Fruit fly (Drosophila melanogaster) whole organism, pupa: ENCODE data around the gene Tet.

Source experiments
- CG10348 ChIP-seq: fragments of 200-800 bp; sonication (Bioruptor generic); IDR thresholded peaks from 2 replicates; pipeline ENCODE4 v1.3.6; 2022; ENCODE audit warnings: missing biosample characterization, missing genetic modification characterization
- CG12605 ChIP-seq: fragments of 200-800 bp; sonication (Bioruptor generic); IDR thresholded peaks from 2 replicates; pipeline ENCODE4 v1.3.6; 2022; ENCODE audit warnings: missing biosample characterization, missing genetic modification characterization
- CG13204 ChIP-seq: fragments of 200-800 bp; sonication (Bioruptor generic); optimal IDR thresholded peaks from 2 replicates; lab custom pipeline; 2018; ENCODE audit warnings: missing biosample characterization, mild to moderate bottlenecking, missing genetic modification characterization, moderate library complexity
- CG14655 ChIP-seq: fragments of 200-800 bp; sonication (Bioruptor generic); optimal IDR thresholded peaks from 3 replicates; lab custom pipeline; 2017; ENCODE audit warnings: mild to moderate bottlenecking, missing biosample characterization, missing genetic modification reagents, missing genetic modification characterization
- CG15710 ChIP-seq: fragments of 200-800 bp; sonication (Bioruptor generic); optimal IDR thresholded peaks from 2 replicates; lab custom pipeline; 2018; ENCODE audit warnings: missing biosample characterization, mild to moderate bottlenecking, missing genetic modification characterization, moderate library complexity
- CG17806 ChIP-seq: fragments of 200-800 bp; sonication (Bioruptor generic); optimal IDR thresholded peaks from 2 replicates; lab custom pipeline; 2018; ENCODE audit warnings: missing biosample characterization, mild to moderate bottlenecking, missing genetic modification characterization, moderate library complexity
- CG32121 ChIP-seq: fragments of 200-800 bp; sonication (Bioruptor generic); IDR thresholded peaks from 2 replicates; pipeline ENCODE4 v1.3.6; 2022; ENCODE audit warnings: missing biosample characterization, missing genetic modification characterization
- CG34367 ChIP-seq: fragments of 200-800 bp; sonication (Bioruptor generic); optimal IDR thresholded peaks from 2 replicates; lab custom pipeline; 2018; ENCODE audit warnings: missing biosample characterization, mild to moderate bottlenecking, missing genetic modification characterization
- CG4496 ChIP-seq: fragments of 200-800 bp; sonication (Bioruptor generic); IDR thresholded peaks from 3 replicates; pipeline ENCODE4 v1.3.6; 2022; ENCODE audit warnings: missing biosample characterization, missing genetic modification characterization
- CG8159 ChIP-seq: fragments of 200-800 bp; sonication (Bioruptor generic); optimal IDR thresholded peaks from 3 replicates; lab custom pipeline; 2018; ENCODE audit warnings: missing biosample characterization, mild to moderate bottlenecking, missing genetic modification characterization, moderate library complexity
- CG8301 ChIP-seq: fragments of 200-800 bp; sonication (Bioruptor generic); optimal IDR thresholded peaks from 2 replicates; lab custom pipeline; 2018; ENCODE audit warnings: missing biosample characterization, mild to moderate bottlenecking, missing genetic modification characterization
- CG9948 ChIP-seq: fragments of 200-800 bp; sonication (Bioruptor generic); optimal IDR thresholded peaks from 2 replicates; lab custom pipeline; 2018; ENCODE audit warnings: missing biosample characterization, mild to moderate bottlenecking, missing genetic modification characterization, moderate library complexity
- D1 ChIP-seq: fragments of 200-800 bp; sonication (Bioruptor generic); optimal IDR thresholded peaks from 2 replicates; lab custom pipeline; 2018; ENCODE audit warnings: missing biosample characterization, mild to moderate bottlenecking, missing genetic modification characterization, moderate library complexity
- EcR ChIP-seq: fragments of 200-800 bp; sonication (Bioruptor generic); optimal IDR thresholded peaks from 3 replicates; lab custom pipeline; 2019; ENCODE audit warnings: missing biosample characterization, missing genetic modification characterization, mild to moderate bottlenecking, moderate library complexity, missing genetic modification reagents
- Ets98B ChIP-seq: fragments of 200-800 bp; sonication (Bioruptor generic); IDR thresholded peaks from 2 replicates; pipeline ENCODE4 v1.3.6; 2022; ENCODE audit warnings: missing biosample characterization, missing genetic modification characterization
- Pif1A ChIP-seq: fragments of 200-800 bp; sonication (Bioruptor generic); optimal IDR thresholded peaks from 3 replicates; lab custom pipeline; 2016; ENCODE audit warnings: missing biosample characterization, missing genetic modification characterization
- Pif1B ChIP-seq: fragments of 200-800 bp; sonication (Bioruptor generic); optimal IDR thresholded peaks from 3 replicates; lab custom pipeline; 2016; ENCODE audit warnings: missing biosample characterization, missing genetic modification characterization
- Snoo ChIP-seq: fragments of 200-800 bp; sonication (Bioruptor generic); optimal IDR thresholded peaks from 3 replicates; lab custom pipeline; 2017; ENCODE audit warnings: missing biosample characterization, mild to moderate bottlenecking, missing genetic modification characterization, inconsistent platforms
- fd96Ca ChIP-seq: fragments of 200-800 bp; sonication (Bioruptor generic); IDR thresholded peaks from 3 replicates; pipeline ENCODE4 v1.3.6; 2022; ENCODE audit warnings: missing biosample characterization, missing genetic modification characterization
- gl ChIP-seq: fragments of 200-800 bp; sonication (Bioruptor generic); optimal IDR thresholded peaks from 2 replicates; lab custom pipeline; 2018; ENCODE audit warnings: missing biosample characterization, mild to moderate bottlenecking, missing genetic modification characterization
- rn ChIP-seq: fragments of 200-800 bp; sonication (Bioruptor generic); IDR thresholded peaks from 2 replicates; pipeline ENCODE4 v1.3.6; 2022; ENCODE audit warnings: missing biosample characterization, missing genetic modification characterization

The Tet gene

DNA sequence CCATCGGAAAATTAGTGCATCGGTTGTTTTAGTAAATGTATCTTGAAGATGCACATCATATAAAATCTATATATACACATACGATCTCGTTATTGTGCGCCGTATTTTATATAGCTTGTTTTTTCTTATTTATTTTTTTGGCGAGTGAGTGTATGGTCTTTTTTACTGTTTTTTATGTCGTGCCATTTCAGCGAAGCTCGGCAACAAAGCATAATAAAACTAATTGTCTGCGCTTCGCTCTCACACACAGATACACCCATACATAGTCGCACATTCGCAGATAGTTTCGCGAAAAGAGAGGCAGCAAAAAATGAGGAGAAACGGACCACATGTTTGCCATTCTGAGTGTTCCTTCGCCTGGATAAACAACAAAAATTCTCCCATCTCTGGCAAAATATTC lies 61.1 kb downstream of the Tet start:
- TF ChIP-seq CG12605 (peak; percentile 72), Snoo (tag; lab: Kevin White, UChicago) (no peak), gl (tag; lab: Kevin White, UChicago) (peak; percentile 45), CG9948 (tag; lab: Kevin White, UChicago) (no peak), CG4496 (GFP tag; lab: Robert Waterston, UW) (peak; percentile 70; the same call in 2 of the 3 replicates), Pif1B (GFP tag; lab: Kevin White, UChicago) (no peak), CG34367 (tag; lab: Kevin White, UChicago) (peak; percentile 45), D1 (tag; lab: Kevin White, UChicago) (peak; percentile 46), CG15710 (tag; lab: Kevin White, UChicago) (peak; percentile 26), CG13204 (GFP tag; lab: Kevin White, UChicago) (peak; percentile 3), CG10348 (GFP tag; lab: Robert Waterston, UW) (no peak), fd96Ca (GFP tag; lab: Robert Waterston, UW) (no peak), Ets98B (GFP tag; lab: Robert Waterston, UW) (peak; percentile 46; the same call in 1 of the 2 replicates), CG8301 (tag; lab: Kevin White, UChicago) (peak; percentile 21), CG32121 (peak; percentile 70), EcR (GFP tag; lab: Kevin White, UChicago) (peak; percentile 24), Pif1A (GFP tag; lab: Kevin White, UChicago) (peak; percentile 18), rn (no peak), CG14655 (peak; percentile 38), CG8159 (no peak), CG17806 (tag; lab: Kevin White, UChicago) (no peak)

DNA sequence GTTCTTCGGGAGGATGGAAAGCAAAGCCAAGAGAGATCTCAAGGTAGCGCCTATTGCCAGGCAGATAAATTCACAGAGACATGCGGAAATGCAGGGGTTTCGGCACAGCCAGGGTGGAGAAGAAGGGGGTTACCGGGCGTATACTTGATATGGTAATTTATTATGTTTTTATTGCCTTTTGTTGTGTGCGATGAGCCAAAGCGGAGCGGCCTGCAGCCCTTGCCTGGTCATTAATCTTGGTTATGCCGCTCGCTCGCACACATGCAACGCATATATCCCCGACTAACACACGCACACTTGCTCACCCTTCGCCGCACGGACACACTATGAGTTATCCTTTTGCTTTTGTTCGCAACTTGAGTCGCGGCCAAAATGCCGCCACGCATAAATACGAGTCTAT lies 62.3 kb downstream of the Tet start:
- TF ChIP-seq EcR (GFP tag; lab: Kevin White, UChicago) (peak; percentile 23), CG12605 (no peak)

DNA sequence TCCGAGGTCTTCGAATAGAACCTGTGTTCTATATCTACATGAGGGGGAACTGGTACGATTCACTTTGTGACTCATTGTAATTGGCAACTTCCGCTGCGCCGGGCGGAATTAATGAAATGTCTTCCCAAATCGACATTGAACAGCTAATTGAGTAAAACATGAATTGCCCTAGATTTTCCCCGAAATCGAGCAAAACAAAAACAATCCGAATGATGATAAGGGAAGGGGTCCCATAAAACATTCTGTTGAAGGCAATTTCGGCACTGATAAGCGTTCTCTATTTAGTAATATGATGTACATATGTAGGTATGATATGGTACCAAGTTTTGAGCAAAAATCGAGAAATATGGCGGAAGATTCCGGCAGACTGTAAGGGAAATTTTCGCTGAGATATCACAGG lies 69.2 kb downstream of the Tet start:
- TF ChIP-seq CG8301 (tag; lab: Kevin White, UChicago) (no peak), CG14655 (no peak), CG9948 (tag; lab: Kevin White, UChicago) (no peak), CG4496 (GFP tag; lab: Robert Waterston, UW) (no peak), rn (no peak), Snoo (tag; lab: Kevin White, UChicago) (no peak), CG13204 (GFP tag; lab: Kevin White, UChicago) (no peak), CG17806 (tag; lab: Kevin White, UChicago) (no peak), CG32121 (no peak), EcR (GFP tag; lab: Kevin White, UChicago) (no peak), gl (tag; lab: Kevin White, UChicago) (no peak), Pif1A (GFP tag; lab: Kevin White, UChicago) (no peak), CG34367 (tag; lab: Kevin White, UChicago) (no peak), fd96Ca (GFP tag; lab: Robert Waterston, UW) (no peak), CG10348 (GFP tag; lab: Robert Waterston, UW) (no peak), CG12605 (no peak)

DNA sequence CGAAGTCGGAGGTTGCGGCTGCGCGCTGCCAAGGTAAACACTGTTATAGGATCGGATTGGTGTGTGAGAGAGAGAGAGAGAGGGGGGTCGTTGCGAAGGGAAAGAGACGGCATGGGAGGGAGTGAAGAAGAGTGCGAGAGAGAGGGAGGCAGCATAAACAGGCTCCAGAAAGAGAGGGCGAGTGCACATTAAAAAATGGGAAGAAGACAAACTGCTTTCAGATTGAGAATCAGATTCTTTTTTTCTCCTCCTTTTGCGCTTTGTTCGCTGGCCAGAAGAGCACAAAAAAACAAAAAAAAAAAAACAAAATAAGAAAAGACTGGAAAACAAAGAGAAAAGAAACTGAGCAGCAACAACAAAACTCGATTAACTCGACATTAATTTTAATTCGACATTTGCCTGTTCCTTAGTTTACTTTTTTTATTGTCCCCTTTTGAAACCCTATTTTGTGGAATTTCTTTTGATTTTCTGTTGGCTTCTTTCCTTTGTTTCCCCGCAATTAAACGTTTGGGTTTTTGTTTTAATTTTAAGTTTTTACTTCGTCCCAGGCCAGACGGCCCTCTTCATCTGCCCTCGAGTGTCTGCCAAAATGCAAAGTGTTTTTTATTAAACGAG lies 70.6 kb downstream of the Tet start:
- TF ChIP-seq gl (tag; lab: Kevin White, UChicago) (peak; percentile 82), CG32121 (no peak), CG13204 (GFP tag; lab: Kevin White, UChicago) (peak; percentile 91), rn (no peak), fd96Ca (GFP tag; lab: Robert Waterston, UW) (no peak), CG17806 (tag; lab: Kevin White, UChicago) (peak; percentile 62), CG14655 (peak; percentile 31), CG34367 (tag; lab: Kevin White, UChicago) (peak; percentile 84), Pif1B (GFP tag; lab: Kevin White, UChicago) (no peak), CG12605 (peak; percentile 79), Snoo (tag; lab: Kevin White, UChicago) (peak; percentile 60), CG9948 (tag; lab: Kevin White, UChicago) (peak; percentile 57), CG4496 (GFP tag; lab: Robert Waterston, UW) (peak; percentile 79; the same call in 2 of the 3 replicates), CG8301 (tag; lab: Kevin White, UChicago) (peak; percentile 7), Pif1A (GFP tag; lab: Kevin White, UChicago) (peak; percentile 46), EcR (GFP tag; lab: Kevin White, UChicago) (peak; percentile 98), Ets98B (GFP tag; lab: Robert Waterston, UW) (no peak), CG8159 (peak; percentile 65), CG15710 (tag; lab: Kevin White, UChicago) (peak; percentile 83), D1 (tag; lab: Kevin White, UChicago) (no peak), CG10348 (GFP tag; lab: Robert Waterston, UW) (no peak)

DNA sequence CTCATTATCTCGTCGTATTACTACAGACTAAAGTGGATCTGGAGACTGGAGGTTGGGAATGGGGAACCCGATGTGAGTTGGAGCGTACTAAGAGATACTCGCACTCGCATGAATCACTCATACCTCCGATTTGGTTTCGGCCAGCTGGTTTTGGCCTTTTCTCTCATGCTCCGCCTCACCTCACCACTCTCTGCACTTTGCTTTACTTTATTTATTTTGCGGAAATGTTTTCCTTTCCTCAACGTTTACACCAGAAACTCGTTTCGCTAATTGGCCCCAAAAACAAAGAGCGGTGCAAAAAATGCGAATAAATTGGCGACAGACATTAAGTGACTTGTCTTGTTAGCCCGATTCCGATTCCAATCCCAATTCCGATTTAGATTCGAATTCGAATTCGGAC lies 71.6 kb downstream of the Tet start:
- no peak for TF ChIP-seq CG15710 (tag; lab: Kevin White, UChicago)
- no peak for TF ChIP-seq D1 (tag; lab: Kevin White, UChicago)
- no peak for TF ChIP-seq fd96Ca (GFP tag; lab: Robert Waterston, UW)
- no peak for TF ChIP-seq gl (tag; lab: Kevin White, UChicago)
